Worm (Caenorhabditis elegans): ENCODE data around the gene B0554.5.

DNA sequence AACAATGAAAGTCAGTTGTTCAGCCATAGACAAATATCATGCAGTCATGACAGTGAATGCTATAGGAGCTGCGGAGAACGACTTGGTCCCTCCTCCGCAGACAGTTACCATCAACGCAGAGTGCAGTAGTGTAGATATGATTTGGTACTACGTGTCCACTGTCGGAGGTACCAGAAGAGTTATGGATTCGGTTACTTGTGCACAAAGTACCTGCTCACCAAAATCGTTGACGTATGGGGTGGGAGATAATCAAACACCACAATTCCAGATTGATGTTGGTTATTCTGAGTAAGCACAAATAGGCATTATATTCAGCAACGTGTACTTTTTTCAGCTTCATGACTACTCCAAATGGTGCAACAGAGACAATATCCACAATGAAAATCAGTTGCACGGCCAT lies 8.8 kb downstream of the B0554.5 start:
- TF ChIP-seq unc-62 (GFP tag; optimal IDR thresholded peaks at IDR 0.05), result no peak
- no peak for TF ChIP-seq ztf-11 (tag; optimal IDR thresholded peaks at IDR 0.05)
- TF ChIP-seq elt-1 (tag; optimal IDR thresholded peaks at IDR 0.05; ENCODE audit: borderline replicate concordance, insufficient read depth), result no peak
- no peak for TF ChIP-seq ceh-83 (GFP tag; optimal IDR thresholded peaks at IDR 0.05)
- no peak for TF ChIP-seq nhr-76 (tag; optimal IDR thresholded peaks at IDR 0.05)
- TF ChIP-seq ceh-39 (tag; optimal IDR thresholded peaks at IDR 0.05), result no peak
- TF ChIP-seq pha-4 (tag; optimal IDR thresholded peaks at IDR 0.05), result no peak
- TF ChIP-seq nhr-28 (tag; optimal IDR thresholded peaks at IDR 0.05), result no peak

Data from whole organism, mixed stage, embryonic.